Worm (Caenorhabditis elegans) whole organism, midembryonic: ENCODE data around the gene nhr-176.

Experiments
- flt-1 ChIP-seq: fragments of 200-800 bp; sonication (Bioruptor generic); IDR thresholded peaks from 2 replicates; pipeline ENCODE4 v1.3.6; 2022; ENCODE audit warnings: missing genetic modification characterization, missing compliant biosample characterization
- klf-2 ChIP-seq: fragments of 200-800 bp; sonication (Bioruptor generic); conservative IDR thresholded peaks from 2 replicates; pipeline ENCODE4 v1.3.6; 2022; ENCODE audit warnings: missing genetic modification reagents, missing genetic modification characterization, missing compliant biosample characterization
- med-1 ChIP-seq: sonication (generic microtip); optimal IDR thresholded peaks from 2 replicates; lab custom pipeline; 2017; ENCODE audit warnings: missing genetic modification characterization, mild to moderate bottlenecking, missing compliant biosample characterization, antibody characterized with exemption, missing genetic modification reagents; ENCODE audit not compliant: insufficient read depth
- tab-1 ChIP-seq: fragments of 200-800 bp; sonication (Bioruptor generic); IDR thresholded peaks from 2 replicates; pipeline ENCODE4 v1.3.6; 2022; ENCODE audit warnings: missing genetic modification characterization, missing compliant biosample characterization
- ztf-29 ChIP-seq: fragments of 200-800 bp; sonication (Bioruptor generic); IDR thresholded peaks from 2 replicates; pipeline ENCODE4 v1.3.6; 2022; ENCODE audit warnings: missing genetic modification reagents, missing genetic modification characterization, missing compliant biosample characterization

- no peak for TF ChIP-seq ztf-29 (GFP tag; lab: Robert Waterston, UW)
- no peak for TF ChIP-seq klf-2
- TF ChIP-seq tab-1 = no peak
- TF ChIP-seq flt-1 (GFP tag; lab: Robert Waterston, UW) = no peak
- no peak for TF ChIP-seq med-1 (GFP tag; lab: Kevin White, UChicago)
Measured at ce11 chrV:16024300-16024699, 46.8 kb upstream of the nhr-176 start, which contains the start of gene T10C6.6.
